Worm (Caenorhabditis elegans): ENCODE data around the gene daf-5.

DNA sequence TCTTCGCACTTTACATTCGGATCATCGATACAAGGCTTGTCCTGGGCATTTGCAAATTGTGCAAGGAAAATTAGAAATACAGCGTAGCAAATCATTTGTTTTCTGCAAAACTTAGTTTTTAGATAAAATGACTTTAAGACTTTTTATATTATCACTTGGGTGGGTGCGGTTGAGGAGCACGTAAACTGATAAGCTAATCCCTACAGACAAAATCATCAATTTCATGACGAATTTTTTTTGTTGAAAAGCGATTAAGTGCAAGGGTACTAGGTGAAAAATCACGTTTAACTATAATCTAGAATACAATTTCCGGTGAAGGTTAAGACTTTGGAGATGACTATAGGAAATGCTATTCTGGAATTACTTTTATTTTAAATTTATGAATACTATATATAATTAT, 54.6 kb downstream of the daf-5 start, which contains the start of gene F01D5.1:
- TF ChIP-seq ceh-13 (GFP tag; optimal IDR thresholded peaks at IDR 0.05), result no peak
- no peak for TF ChIP-seq ama-1 (optimal IDR thresholded peaks at IDR 0.05)
- no peak for TF ChIP-seq hmbx-1 (tag; optimal IDR thresholded peaks at IDR 0.05)
- TF ChIP-seq tbx-11 (GFP tag; IDR thresholded peaks at IDR 0.05), result no peak
- no peak for TF ChIP-seq flt-1 (GFP tag; IDR thresholded peaks at IDR 0.05)
- no peak for TF ChIP-seq tra-4 (tag; optimal IDR thresholded peaks at IDR 0.05)
- TF ChIP-seq B0310.2 (tag; optimal IDR thresholded peaks at IDR 0.05), result no peak
- no peak for TF ChIP-seq tbx-37 (GFP tag; conservative IDR thresholded peaks at IDR 0.05)
- no peak for TF ChIP-seq hnd-1 (tag; optimal IDR thresholded peaks at IDR 0.05)

Data from whole organism, early embryonic.